Worm (Caenorhabditis elegans): ENCODE measurements around the gene F49F1.15.
"Not testable (repeated sequence)": the region's sequence is repeated elsewhere in the genome, so short reads cannot be mapped to it uniquely, and the experiment has no call there.

The F49F1.15 gene

DNA sequence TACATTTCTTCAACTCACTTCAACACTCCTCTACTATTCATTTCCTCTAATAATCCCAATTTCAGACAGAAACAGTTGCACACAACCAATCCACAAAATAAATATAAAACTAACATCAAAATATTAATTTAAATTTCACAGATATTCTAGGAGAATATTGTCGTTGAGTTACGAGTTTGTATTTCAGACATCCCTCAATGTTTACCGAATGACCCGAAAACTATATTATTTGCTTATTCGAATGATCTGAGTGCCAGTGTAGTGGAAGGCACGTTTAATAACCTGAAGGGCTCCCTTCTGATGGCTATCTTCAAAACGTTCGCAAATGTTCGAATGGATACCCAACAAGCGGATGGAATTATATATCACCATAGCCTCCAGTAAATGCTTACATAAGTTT is 30.4 kb upstream of the F49F1.15 start, which contains the start of gene R07C12.3:
Gene R07C12.3, plus strand, starts transcription at position 301 of the 400 bp plus-strand sequence.
- TF ChIP-seq tbx-8 (GFP tag; optimal IDR thresholded peaks at IDR 0.05) (no peak), pha-4 (tag; optimal IDR thresholded peaks at IDR 0.05) (no peak), blmp-1 (tag; optimal IDR thresholded peaks at IDR 0.05) (no peak), flh-1 (GFP tag; optimal IDR thresholded peaks at IDR 0.05) (no peak), cnd-1 (tag; optimal IDR thresholded peaks at IDR 0.05) (no peak), ztf-11 (tag; optimal IDR thresholded peaks at IDR 0.05) (no peak), nhr-12 (tag; optimal IDR thresholded peaks at IDR 0.05) (no peak), unc-39 (tag; optimal IDR thresholded peaks at IDR 0.05) (no peak), nhr-2 (tag; optimal IDR thresholded peaks at IDR 0.05) (no peak), bed-3 (GFP tag; optimal IDR thresholded peaks at IDR 0.05) (no peak), lsy-2 (tag; optimal IDR thresholded peaks at IDR 0.05) (no peak), elt-1 (tag; optimal IDR thresholded peaks at IDR 0.05; ENCODE audit: borderline replicate concordance, insufficient read depth) (no peak), zip-8 (tag; optimal IDR thresholded peaks at IDR 0.05) (no peak), mab-5 (tag; optimal IDR thresholded peaks at IDR 0.05) (no peak), lin-13 (tag; optimal IDR thresholded peaks at IDR 0.05) (no peak), nhr-28 (tag; optimal IDR thresholded peaks at IDR 0.05) (no peak), nhr-237 (tag; optimal IDR thresholded peaks at IDR 0.05) (no peak), ceh-39 (tag; optimal IDR thresholded peaks at IDR 0.05) (no peak)

DNA sequence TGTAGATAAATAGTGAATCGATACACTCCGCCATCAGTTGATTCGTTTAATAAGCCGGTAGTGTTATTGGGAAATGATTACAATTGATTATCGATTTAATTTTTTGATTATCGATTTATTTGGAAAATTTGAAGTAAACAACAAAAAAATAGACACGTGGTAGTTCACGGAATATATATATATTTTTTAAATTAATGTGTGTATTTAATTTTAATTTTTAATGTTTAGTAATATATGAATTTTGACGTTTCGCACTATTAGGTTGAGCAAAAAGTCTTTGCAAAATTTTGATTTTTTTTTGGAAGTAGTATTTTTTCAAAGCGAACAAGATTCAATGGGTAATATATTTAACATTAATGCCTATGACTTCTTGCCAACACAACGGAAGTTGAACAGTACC is 28.6 kb upstream of the F49F1.15 start, which contains the start of gene F49F1.12:
Gene F49F1.12, minus strand, starts transcription at position 101 of the 400 bp plus-strand sequence.
- not testable (repeated sequence) for TF ChIP-seq ceh-39 (tag; optimal IDR thresholded peaks at IDR 0.05); elt-1 (tag; optimal IDR thresholded peaks at IDR 0.05; ENCODE audit: borderline replicate concordance, insufficient read depth); nhr-237 (tag; optimal IDR thresholded peaks at IDR 0.05)

DNA sequence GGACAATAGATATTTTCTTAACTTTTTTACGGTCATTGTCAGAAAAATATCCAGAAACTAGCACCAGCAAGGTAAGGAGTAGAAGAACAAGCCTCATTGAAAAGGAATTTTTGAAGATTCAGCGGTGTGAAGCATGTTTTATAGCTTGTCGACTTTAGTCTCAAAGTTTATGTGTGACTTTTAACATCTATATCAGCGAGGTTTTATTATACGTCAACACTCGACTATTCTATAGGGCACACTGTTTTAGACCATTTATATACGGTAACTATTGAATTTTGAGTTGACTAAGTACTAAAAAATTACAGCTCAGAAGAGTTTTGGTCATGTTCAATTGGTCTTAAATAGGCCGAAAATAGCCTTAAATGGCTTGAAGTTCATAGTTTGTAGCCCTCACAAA is 26.9 kb upstream of the F49F1.15 start, which contains the start of gene F49F1.11:
Gene F49F1.11, minus strand, starts transcription at position 101 of the 400 bp plus-strand sequence.
- no peak for TF ChIP-seq lin-32 (GFP tag; optimal IDR thresholded peaks at IDR 0.05)
- TF ChIP-seq blmp-1 (tag; optimal IDR thresholded peaks at IDR 0.05) = no peak
- TF ChIP-seq nhr-28 (tag; optimal IDR thresholded peaks at IDR 0.05) = no peak
- no peak for TF ChIP-seq bed-3 (GFP tag; optimal IDR thresholded peaks at IDR 0.05)
- no peak for TF ChIP-seq sem-2 (GFP tag; optimal IDR thresholded peaks at IDR 0.05)
- TF ChIP-seq elt-3 (tag; optimal IDR thresholded peaks at IDR 0.05) = no peak
- TF ChIP-seq hlh-1 (tag; optimal IDR thresholded peaks at IDR 0.05) = no peak
- no peak for TF ChIP-seq nhr-76 (tag; optimal IDR thresholded peaks at IDR 0.05)
- TF ChIP-seq lsy-2 (tag; optimal IDR thresholded peaks at IDR 0.05) = no peak
- TF ChIP-seq nhr-2 (tag; optimal IDR thresholded peaks at IDR 0.05) = no peak

DNA sequence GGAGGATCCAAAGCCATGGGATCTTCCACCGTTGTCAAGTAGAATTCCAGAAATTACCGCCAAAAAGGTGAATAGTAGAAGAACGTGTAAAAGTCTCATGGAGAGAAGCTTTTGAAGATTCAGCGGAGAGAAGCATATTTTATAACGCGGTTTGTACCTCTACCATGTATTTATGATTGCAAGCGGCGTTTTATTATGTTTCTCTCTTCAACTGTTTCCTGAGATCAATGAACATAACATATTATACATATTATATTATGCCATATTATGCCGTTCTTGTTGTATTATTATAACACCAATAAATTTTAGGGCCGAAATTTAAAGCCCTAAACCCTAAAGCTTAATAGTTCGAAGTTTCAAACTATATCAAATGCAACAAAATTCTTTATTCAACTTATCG is 25.8 kb upstream of the F49F1.15 start, which contains the start of gene F49F1.18:
Gene F49F1.18, minus strand, starts transcription at position 101 of the 400 bp plus-strand sequence.
- no peak for TF ChIP-seq mep-1 (tag; optimal IDR thresholded peaks at IDR 0.05)
- TF ChIP-seq ceh-43 (GFP tag; optimal IDR thresholded peaks at IDR 0.05) = no peak
- TF ChIP-seq snpc-4 (tag; optimal IDR thresholded peaks at IDR 0.05) = no peak
- no peak for TF ChIP-seq bed-3 (GFP tag; optimal IDR thresholded peaks at IDR 0.05)
- no peak for TF ChIP-seq nhr-76 (tag; optimal IDR thresholded peaks at IDR 0.05)
- TF ChIP-seq elt-3 (tag; optimal IDR thresholded peaks at IDR 0.05) = no peak
- no peak for TF ChIP-seq unc-120 (tag; optimal IDR thresholded peaks at IDR 0.05; ENCODE audit: poor library complexity, severe bottlenecking)
- TF ChIP-seq unc-39 (tag; optimal IDR thresholded peaks at IDR 0.05) = no peak
- TF ChIP-seq lin-13 (tag; optimal IDR thresholded peaks at IDR 0.05) = no peak
- no peak for TF ChIP-seq M03D4.4 (tag; optimal IDR thresholded peaks at IDR 0.05)
- no peak for TF ChIP-seq unc-62 (GFP tag; optimal IDR thresholded peaks at IDR 0.05)
- TF ChIP-seq nhr-237 (tag; optimal IDR thresholded peaks at IDR 0.05) = no peak
- no peak for TF ChIP-seq cnd-1 (tag; optimal IDR thresholded peaks at IDR 0.05)
- TF ChIP-seq sptf-1 (tag; optimal IDR thresholded peaks at IDR 0.05) = no peak

DNA sequence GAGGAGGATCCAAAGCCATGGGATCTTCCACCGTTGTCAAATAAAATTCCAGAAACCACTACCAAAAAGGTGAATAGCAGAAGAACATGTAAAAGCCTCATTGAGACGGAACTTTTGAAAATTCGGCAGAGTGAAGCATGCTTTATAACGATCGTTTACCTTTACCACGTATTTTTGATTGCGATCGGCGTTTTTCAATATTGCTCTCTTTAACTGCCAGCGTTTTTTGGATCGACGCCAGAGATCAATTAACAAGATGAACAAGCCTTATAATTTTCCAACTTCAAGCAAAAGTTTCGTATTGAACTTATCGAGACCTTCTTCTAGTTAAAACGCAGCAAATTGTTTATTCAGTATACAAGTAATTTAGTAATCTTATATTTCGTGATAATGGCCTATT is 24.6 kb upstream of the F49F1.15 start, which contains the start of gene F49F1.10:
Gene F49F1.10, minus strand, starts transcription at position 101 of the 400 bp plus-strand sequence.
- TF ChIP-seq lin-13 (tag; optimal IDR thresholded peaks at IDR 0.05) (no peak), ztf-11 (tag; optimal IDR thresholded peaks at IDR 0.05) (no peak)

DNA sequence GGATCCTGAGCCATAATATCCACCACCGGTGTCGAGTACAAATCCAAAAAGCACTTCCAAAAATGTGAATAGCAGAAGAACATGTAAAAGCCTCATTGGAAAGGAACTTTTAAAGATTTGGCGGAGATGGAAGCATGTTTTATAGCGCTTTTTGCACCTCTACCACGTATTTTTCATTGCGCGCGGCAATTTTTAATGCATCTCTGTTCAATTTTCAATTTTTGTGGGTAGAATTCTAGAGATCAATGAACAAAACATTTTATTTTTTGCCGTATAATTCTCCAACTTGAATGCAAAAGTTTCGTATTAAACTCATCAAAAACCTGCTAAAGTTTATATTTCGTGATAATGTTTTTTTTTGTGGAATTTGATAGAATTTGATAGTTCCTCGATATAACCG is 23.0 kb upstream of the F49F1.15 start, which contains the start of gene F49F1.9:
Gene F49F1.9, minus strand, starts transcription at position 101 of the 400 bp plus-strand sequence.
- TF ChIP-seq sem-2 (GFP tag; optimal IDR thresholded peaks at IDR 0.05) = no peak
- TF ChIP-seq flh-1 (GFP tag; optimal IDR thresholded peaks at IDR 0.05) = no peak
- no peak for TF ChIP-seq nhr-12 (tag; optimal IDR thresholded peaks at IDR 0.05)
- no peak for TF ChIP-seq nhr-76 (tag; optimal IDR thresholded peaks at IDR 0.05)
- TF ChIP-seq zip-8 (tag; optimal IDR thresholded peaks at IDR 0.05) = no peak
- no peak for TF ChIP-seq drap-1 (GFP tag; optimal IDR thresholded peaks at IDR 0.05)
- TF ChIP-seq elt-3 (tag; optimal IDR thresholded peaks at IDR 0.05) = no peak
- no peak for TF ChIP-seq M03D4.4 (tag; optimal IDR thresholded peaks at IDR 0.05)
- no peak for TF ChIP-seq unc-39 (tag; optimal IDR thresholded peaks at IDR 0.05)
- TF ChIP-seq lsy-2 (tag; optimal IDR thresholded peaks at IDR 0.05) = no peak
- TF ChIP-seq mep-1 (tag; optimal IDR thresholded peaks at IDR 0.05) = no peak

Measured in whole organism, mixed stage, embryonic.